Worm (Caenorhabditis elegans): ENCODE data around the gene mrpl-40.

The mrpl-40 gene

DNA sequence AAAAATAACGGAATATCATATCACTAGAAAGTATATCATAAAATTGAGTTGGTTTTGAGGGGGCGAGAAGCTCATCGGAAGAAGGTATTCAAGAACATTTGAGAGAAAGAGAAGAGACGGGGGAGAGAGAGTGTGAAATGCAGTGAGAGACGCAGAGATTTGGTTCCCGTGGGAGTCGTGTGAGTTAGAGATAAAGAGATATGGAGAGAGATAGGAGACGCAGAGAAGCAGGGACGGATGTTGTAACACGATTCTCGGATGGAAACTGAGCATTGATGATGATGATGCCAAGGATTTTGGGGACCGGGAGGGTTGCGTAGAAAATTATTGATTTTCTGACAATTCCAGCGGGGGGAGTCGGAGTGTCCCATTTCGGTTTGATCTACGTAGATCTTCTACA, 8.8 kb downstream of the mrpl-40 start (continued):
- no peak for TF ChIP-seq ceh-90 (tag; optimal IDR thresholded peaks at IDR 0.05)
- no peak for TF ChIP-seq hlh-4 (tag; optimal IDR thresholded peaks at IDR 0.05)
- TF ChIP-seq C04F5.9 (tag; optimal IDR thresholded peaks at IDR 0.05), result no peak
- TF ChIP-seq fkh-4 (tag; optimal IDR thresholded peaks at IDR 0.05; ENCODE audit: borderline replicate concordance), result no peak
- no peak for TF ChIP-seq ztf-11 (tag; optimal IDR thresholded peaks at IDR 0.05)
- TF ChIP-seq snpc-4 (tag; optimal IDR thresholded peaks at IDR 0.05), result no peak
- TF ChIP-seq nhr-47 (tag; optimal IDR thresholded peaks at IDR 0.05), result peak; percentile 52
- TF ChIP-seq unc-30 (tag; optimal IDR thresholded peaks at IDR 0.05), result no peak
- no peak for TF ChIP-seq aly-2 (tag; optimal IDR thresholded peaks at IDR 0.05)
- no peak for TF ChIP-seq unc-130 (tag; optimal IDR thresholded peaks at IDR 0.05)
- no peak for TF ChIP-seq nhr-77 (tag; optimal IDR thresholded peaks at IDR 0.05)
- no peak for TF ChIP-seq sptf-1 (tag; optimal IDR thresholded peaks at IDR 0.05)
- TF ChIP-seq vab-15 (tag; optimal IDR thresholded peaks at IDR 0.05), result no peak
- no peak for TF ChIP-seq unc-62 (GFP tag; optimal IDR thresholded peaks at IDR 0.05)
- TF ChIP-seq unc-98 (GFP tag; IDR thresholded peaks at IDR 0.05), result no peak
- TF ChIP-seq xbp-1 (tag; optimal IDR thresholded peaks at IDR 0.05), result peak; percentile 4
- TF ChIP-seq nhr-11 (tag; optimal IDR thresholded peaks at IDR 0.05), result peak; percentile 10
- TF ChIP-seq fos-1 (tag; optimal IDR thresholded peaks at IDR 0.05), result no peak
- TF ChIP-seq hlh-17 (GFP tag; optimal IDR thresholded peaks at IDR 0.05; ENCODE audit: borderline replicate concordance), result no peak
- TF ChIP-seq lin-35 (GFP tag; optimal IDR thresholded peaks at IDR 0.05), result peak; percentile 19 to 30
- peak; percentile 19; the same call in 1 of the 2 replicates for TF ChIP-seq isw-1 (GFP tag; IDR thresholded peaks at IDR 0.05)
- peak; percentile 48 for TF ChIP-seq lin-39 (tag; optimal IDR thresholded peaks at IDR 0.05)
- no peak for TF ChIP-seq ets-5 (GFP tag; IDR thresholded peaks at IDR 0.05)
- peak; percentile 11 for TF ChIP-seq mep-1 (tag; optimal IDR thresholded peaks at IDR 0.05)
- TF ChIP-seq pax-3 (tag; optimal IDR thresholded peaks at IDR 0.05), result no peak
- no peak for TF ChIP-seq efl-3 (GFP tag; optimal IDR thresholded peaks at IDR 0.05)
- peak; percentile 81 for TF ChIP-seq nhr-71 (tag; optimal IDR thresholded peaks at IDR 0.05)
- TF ChIP-seq egl-27 (tag; optimal IDR thresholded peaks at IDR 0.05), result no peak
- TF ChIP-seq unc-86 (tag; optimal IDR thresholded peaks at IDR 0.05), result no peak
- TF ChIP-seq lin-15B (tag; optimal IDR thresholded peaks at IDR 0.05), result no peak
- no peak for TF ChIP-seq grh-1 (GFP tag; IDR thresholded peaks at IDR 0.05)
- TF ChIP-seq blmp-1 (tag; optimal IDR thresholded peaks at IDR 0.05), result peak; percentile 18
- TF ChIP-seq nhr-12 (tag; optimal IDR thresholded peaks at IDR 0.05), result no peak
- no peak for TF ChIP-seq skn-1 (tag; optimal IDR thresholded peaks at IDR 0.05)
- TF ChIP-seq swsn-7 (tag; optimal IDR thresholded peaks at IDR 0.05), result peak; percentile 50
- TF ChIP-seq zag-1 (tag; optimal IDR thresholded peaks at IDR 0.05), result no peak
- peak; percentile 7 for TF ChIP-seq nhr-20 (tag; optimal IDR thresholded peaks at IDR 0.05)
- TF ChIP-seq fkh-10 (GFP tag; optimal IDR thresholded peaks at IDR 0.05), result no peak
- TF ChIP-seq irx-1 (tag; optimal IDR thresholded peaks at IDR 0.05), result no peak
- TF ChIP-seq pqm-1 (tag; optimal IDR thresholded peaks at IDR 0.05), result no peak
- TF ChIP-seq elt-2 (tag; optimal IDR thresholded peaks at IDR 0.05), result no peak
- TF ChIP-seq nhr-84 (tag; optimal IDR thresholded peaks at IDR 0.05), result no peak
- TF ChIP-seq C16A3.4 (tag; optimal IDR thresholded peaks at IDR 0.05), result no peak
- no peak for TF ChIP-seq alr-1 (tag; optimal IDR thresholded peaks at IDR 0.05; ENCODE audit: borderline replicate concordance)
- TF ChIP-seq Y116A8C.19 (tag; optimal IDR thresholded peaks at IDR 0.05; ENCODE audit: borderline replicate concordance), result no peak
- TF ChIP-seq tbx-2 (tag; optimal IDR thresholded peaks at IDR 0.05), result peak; percentile 62
- peak in 1 of 3 experiments; percentile 56 for TF ChIP-seq ceh-82 (tag; optimal IDR thresholded peaks at IDR 0.05)
- TF ChIP-seq jun-1 (tag; optimal IDR thresholded peaks at IDR 0.05), result no peak
- TF ChIP-seq aha-1 (tag; optimal IDR thresholded peaks at IDR 0.05), result no peak
- TF ChIP-seq ama-1 (optimal IDR thresholded peaks at IDR 0.05), result no peak
- no peak for TF ChIP-seq ceh-63 (GFP tag; optimal IDR thresholded peaks at IDR 0.05)
- no peak for TF ChIP-seq nhr-28 (tag; optimal IDR thresholded peaks at IDR 0.05)
- peak; percentile 72 for TF ChIP-seq dsc-1 (tag; optimal IDR thresholded peaks at IDR 0.05)

Data from whole organism, L1 larva.